Fruit fly (Drosophila melanogaster) whole organism, embryonic: Measurements from ENCODE around the gene CG33287.

Source experiments
- Adf1 ChIP-seq: fragments of 200-800 bp; sonication (Bioruptor generic); IDR thresholded peaks from 2 replicates; pipeline ENCODE4 v1.3.6; 2022; ENCODE audit warnings: missing biosample characterization, missing genetic modification characterization
- CG10543 ChIP-seq: fragments of 200-800 bp; sonication (Bioruptor generic); optimal IDR thresholded peaks from 3 replicates; lab custom pipeline; 2017; ENCODE audit warnings: missing biosample characterization, mild to moderate bottlenecking, missing genetic modification characterization, moderate library complexity
- CG10654 ChIP-seq: fragments of 200-800 bp; sonication (Bioruptor generic); optimal IDR thresholded peaks from 2 replicates; lab custom pipeline; 2016; ENCODE audit warnings: missing biosample characterization, missing genetic modification characterization
- CG11723 ChIP-seq: fragments of 200-800 bp; sonication (Bioruptor generic); optimal IDR thresholded peaks from 2 replicates; lab custom pipeline; 2017; ENCODE audit warnings: missing biosample characterization, mild to moderate bottlenecking, missing genetic modification characterization
- CG12391 ChIP-seq: fragments of 200-800 bp; sonication (Bioruptor generic); optimal IDR thresholded peaks from 3 replicates; lab custom pipeline; 2018; ENCODE audit warnings: missing biosample characterization, mild to moderate bottlenecking, missing genetic modification characterization, moderate library complexity
- CG12659 ChIP-seq: fragments of 200-800 bp; sonication (Bioruptor generic); optimal IDR thresholded peaks from 3 replicates; lab custom pipeline; 2017; ENCODE audit warnings: mild to moderate bottlenecking, missing biosample characterization, missing genetic modification reagents, missing genetic modification characterization
- CG13287 ChIP-seq: fragments of 200-800 bp; sonication (Bioruptor generic); IDR thresholded peaks from 2 replicates; pipeline ENCODE4 v1.3.6; 2022; ENCODE audit warnings: missing biosample characterization, missing genetic modification characterization; ENCODE audit not compliant: partially characterized antibody
- CG13424 ChIP-seq: fragments of 200-800 bp; sonication (Bioruptor generic); optimal IDR thresholded peaks from 2 replicates; lab custom pipeline; 2019; ENCODE audit warnings: missing biosample characterization, mild to moderate bottlenecking, missing genetic modification characterization, moderate library complexity
- CG15011 ChIP-seq: fragments of 200-800 bp; sonication (Bioruptor generic); optimal IDR thresholded peaks from 3 replicates; lab custom pipeline; 2018; ENCODE audit warnings: missing biosample characterization, mild to moderate bottlenecking, missing genetic modification characterization
- CG1647 ChIP-seq: fragments of 200-800 bp; sonication (Bioruptor generic); optimal IDR thresholded peaks from 3 replicates; lab custom pipeline; 2016; ENCODE audit warnings: missing biosample characterization, missing genetic modification characterization
- CG16813 ChIP-seq: fragments of 200-800 bp; sonication (Bioruptor generic); IDR thresholded peaks from 3 replicates; pipeline ENCODE4 v1.3.6; 2022; ENCODE audit warnings: missing biosample characterization, missing genetic modification characterization; ENCODE audit not compliant: partially characterized antibody
- CG2202 ChIP-seq: fragments of 200-800 bp; sonication (Bioruptor generic); optimal IDR thresholded peaks from 2 replicates; lab custom pipeline; 2018; ENCODE audit warnings: missing biosample characterization, mild to moderate bottlenecking, missing genetic modification characterization
- CG3163 ChIP-seq: fragments of 200-800 bp; sonication (Bioruptor generic); optimal IDR thresholded peaks from 3 replicates; lab custom pipeline; 2016; ENCODE audit warnings: missing biosample characterization, missing genetic modification characterization
- CG4730 ChIP-seq: fragments of 200-800 bp; sonication (Bioruptor generic); IDR thresholded peaks from 2 replicates; pipeline ENCODE4 v1.3.6; 2022; ENCODE audit warnings: missing biosample characterization, missing genetic modification characterization
- CG6272 ChIP-seq: fragments of 200-800 bp; sonication (Bioruptor generic); IDR thresholded peaks from 2 replicates; pipeline ENCODE4 v1.3.6; 2022; ENCODE audit warnings: missing biosample characterization, missing genetic modification characterization
- CG6813 ChIP-seq: fragments of 200-800 bp; sonication (Bioruptor generic); optimal IDR thresholded peaks from 2 replicates; lab custom pipeline; 2017; ENCODE audit warnings: missing biosample characterization, missing genetic modification characterization, mild to moderate bottlenecking, moderate library complexity, missing genetic modification reagents
- CG7372 ChIP-seq: fragments of 200-800 bp; sonication (Bioruptor generic); IDR thresholded peaks from 2 replicates; pipeline ENCODE4 v1.3.6; 2022; ENCODE audit warnings: missing biosample characterization, missing genetic modification characterization
- CG7987 ChIP-seq: fragments of 200-800 bp; sonication (Bioruptor generic); optimal IDR thresholded peaks from 2 replicates; lab custom pipeline; 2018; ENCODE audit warnings: missing biosample characterization, mild to moderate bottlenecking, missing genetic modification characterization, moderate library complexity
- CG8478 ChIP-seq: fragments of >200 bp; optimal IDR thresholded peaks from 2 replicates; lab custom pipeline; 2018
- CG9932 ChIP-seq: fragments of 200-800 bp; sonication (Bioruptor generic); IDR thresholded peaks from 2 replicates; pipeline ENCODE4 v1.3.6; 2022; ENCODE audit warnings: missing biosample characterization, missing genetic modification characterization
- CTCF ChIP-seq: fragments of 200-800 bp; sonication (Bioruptor generic); optimal IDR thresholded peaks from 2 replicates; lab custom pipeline; 2017; ENCODE audit warnings: missing biosample characterization, mild to moderate bottlenecking, missing genetic modification characterization, moderate library complexity
- Chrac-16 ChIP-seq: fragments of 200-800 bp; sonication (Bioruptor generic); optimal IDR thresholded peaks from 3 replicates; lab custom pipeline; 2016; ENCODE audit warnings: missing biosample characterization, missing genetic modification characterization
- Dfd ChIP-seq, 2 experiments: fragments of >200 bp; optimal IDR thresholded peaks; 2 replicates each; lab custom pipeline; 2017; ENCODE audit warnings: missing biosample characterization in 2 of 2, missing genetic modification characterization in 2 of 2
- Fer3 ChIP-seq: fragments of 200-800 bp; sonication (Bioruptor generic); optimal IDR thresholded peaks from 2 replicates; lab custom pipeline; 2018; ENCODE audit warnings: missing biosample characterization, mild to moderate bottlenecking, missing genetic modification characterization, moderate library complexity
- HLH3B ChIP-seq: fragments of 200-800 bp; sonication (Bioruptor generic); IDR thresholded peaks from 2 replicates; pipeline ENCODE4 v1.3.6; 2022; ENCODE audit warnings: missing biosample characterization, missing genetic modification characterization
- HmgD ChIP-seq: fragments of 200-800 bp; sonication (Bioruptor generic); optimal IDR thresholded peaks from 3 replicates; lab custom pipeline; 2016; ENCODE audit warnings: missing biosample characterization, missing genetic modification characterization
- HmgZ ChIP-seq: fragments of 200-800 bp; sonication (Bioruptor generic); optimal IDR thresholded peaks from 2 replicates; lab custom pipeline; 2018; ENCODE audit warnings: missing biosample characterization, mild to moderate bottlenecking, missing genetic modification characterization
- Hmr ChIP-seq: fragments of 200-800 bp; sonication (Bioruptor generic); optimal IDR thresholded peaks from 3 replicates; lab custom pipeline; 2017; ENCODE audit warnings: mild to moderate bottlenecking, missing biosample characterization, missing genetic modification reagents, missing genetic modification characterization
- Kr ChIP-seq: fragments of 200-800 bp; sonication (Bioruptor generic); optimal IDR thresholded peaks from 2 replicates; lab custom pipeline; 2017; ENCODE audit warnings: missing biosample characterization, mild to moderate bottlenecking, missing genetic modification characterization
- Meics ChIP-seq: fragments of 200-800 bp; sonication (Bioruptor generic); optimal IDR thresholded peaks from 2 replicates; lab custom pipeline; 2017; ENCODE audit warnings: missing biosample characterization, mild to moderate bottlenecking, missing genetic modification characterization
- NK7.1 ChIP-seq: fragments of 200-800 bp; sonication (Bioruptor generic); optimal IDR thresholded peaks from 3 replicates; lab custom pipeline; 2016; ENCODE audit warnings: missing biosample characterization, missing genetic modification characterization
- Spps ChIP-seq: fragments of 200-800 bp; sonication (Bioruptor generic); optimal IDR thresholded peaks from 2 replicates; lab custom pipeline; 2018; ENCODE audit warnings: missing biosample characterization, mild to moderate bottlenecking, missing genetic modification characterization
- Sry-β ChIP-seq: fragments of 200-800 bp; sonication (Bioruptor generic); optimal IDR thresholded peaks from 2 replicates; lab custom pipeline; 2018; ENCODE audit warnings: missing biosample characterization, mild to moderate bottlenecking, missing genetic modification characterization, moderate library complexity
- Sry-δ ChIP-seq: fragments of 200-800 bp; sonication (Bioruptor generic); optimal IDR thresholded peaks from 2 replicates; lab custom pipeline; 2016; ENCODE audit warnings: missing biosample characterization, missing genetic modification characterization
- az2 ChIP-seq: fragments of 200-800 bp; sonication (Bioruptor generic); optimal IDR thresholded peaks from 3 replicates; lab custom pipeline; 2016; ENCODE audit warnings: missing biosample characterization, missing genetic modification characterization
- bowl ChIP-seq: fragments of 200-800 bp; sonication (Bioruptor generic); IDR thresholded peaks from 2 replicates; pipeline ENCODE4 v1.3.6; 2022; ENCODE audit warnings: missing biosample characterization, missing genetic modification characterization
- br ChIP-seq: fragments of >200 bp; optimal IDR thresholded peaks from 2 replicates; lab custom pipeline; 2017
- dmrt11E ChIP-seq: fragments of 200-800 bp; sonication (Bioruptor generic); optimal IDR thresholded peaks from 3 replicates; lab custom pipeline; 2018; ENCODE audit warnings: missing biosample characterization, mild to moderate bottlenecking, missing genetic modification characterization, moderate library complexity
- emc ChIP-seq: fragments of 200-800 bp; sonication (Bioruptor generic); optimal IDR thresholded peaks from 2 replicates; lab custom pipeline; 2016; ENCODE audit warnings: missing biosample characterization, missing genetic modification characterization
- eve ChIP-seq, 2 experiments: fragments of >200 bp; optimal IDR thresholded peaks; 2 replicates each; lab custom pipeline; 2017; ENCODE audit warnings: missing biosample characterization in 2 of 2, missing genetic modification characterization in 2 of 2
- fru ChIP-seq: fragments of >200 bp; optimal IDR thresholded peaks from 2 replicates; lab custom pipeline; 2017
- fu2 ChIP-seq: fragments of 200-800 bp; sonication (Bioruptor generic); optimal IDR thresholded peaks from 2 replicates; lab custom pipeline; 2016; ENCODE audit warnings: missing biosample characterization, missing genetic modification characterization
- gsb ChIP-seq: fragments of 200-800 bp; sonication (Bioruptor generic); IDR thresholded peaks from 2 replicates; pipeline ENCODE4 v1.3.6; 2022; ENCODE audit warnings: missing biosample characterization, missing genetic modification characterization
- hb ChIP-seq: fragments of 200-800 bp; sonication (Bioruptor generic); IDR thresholded peaks from 3 replicates; pipeline ENCODE4 v1.3.6; 2022; ENCODE audit warnings: missing biosample characterization, missing genetic modification characterization; ENCODE audit not compliant: partially characterized antibody
- jumu ChIP-seq: fragments of 200-800 bp; sonication (Bioruptor generic); optimal IDR thresholded peaks from 3 replicates; lab custom pipeline; 2016; ENCODE audit warnings: missing biosample characterization, missing genetic modification characterization
- kay ChIP-seq: fragments of 200-800 bp; sonication (Bioruptor generic); optimal IDR thresholded peaks from 2 replicates; lab custom pipeline; 2016; ENCODE audit warnings: missing biosample characterization, missing genetic modification characterization
- nom ChIP-seq: fragments of 200-800 bp; sonication (Bioruptor generic); optimal IDR thresholded peaks from 2 replicates; lab custom pipeline; 2017; ENCODE audit warnings: missing biosample characterization, missing genetic modification characterization, mild to moderate bottlenecking, moderate library complexity, missing genetic modification reagents
- odd ChIP-seq: fragments of 200-800 bp; sonication (Bioruptor generic); optimal IDR thresholded peaks from 2 replicates; lab custom pipeline; 2017; ENCODE audit warnings: missing biosample characterization, mild to moderate bottlenecking, missing genetic modification characterization
- otp ChIP-seq: fragments of 200-800 bp; sonication (Bioruptor generic); IDR thresholded peaks from 3 replicates; pipeline ENCODE4, ENCODE4 v1.3.6; 2022; ENCODE audit warnings: missing biosample characterization, missing genetic modification characterization
- salm ChIP-seq: fragments of 200-800 bp; sonication (Bioruptor generic); optimal IDR thresholded peaks from 2 replicates; lab custom pipeline; 2018; ENCODE audit warnings: missing biosample characterization, mild to moderate bottlenecking, missing genetic modification characterization
- seq ChIP-seq: fragments of 200-800 bp; sonication (Bioruptor generic); IDR thresholded peaks from 2 replicates; pipeline ENCODE4 v1.3.6; 2022; ENCODE audit warnings: missing biosample characterization, missing genetic modification characterization
- tio ChIP-seq: fragments of 200-800 bp; sonication (Bioruptor generic); optimal IDR thresholded peaks from 2 replicates; lab custom pipeline; 2017; ENCODE audit warnings: missing biosample characterization, missing genetic modification characterization, inconsistent platforms
- tup ChIP-seq: fragments of 200-800 bp; sonication (Bioruptor generic); optimal IDR thresholded peaks from 2 replicates; lab custom pipeline; 2016; ENCODE audit warnings: missing biosample characterization, mild to moderate bottlenecking, missing genetic modification characterization, moderate library complexity
- wor ChIP-seq: fragments of 200-800 bp; sonication (Bioruptor generic); IDR thresholded peaks from 2 replicates; pipeline ENCODE4 v1.3.6; 2022; ENCODE audit warnings: missing biosample characterization, missing genetic modification characterization

Gene CG33287

dm6 chr3L:20954118-20954517 lies 16.3 kb downstream of the CG33287 start (continued):
- no peak for TF ChIP-seq Kr (GFP tag; lab: Kevin White, UChicago)
- peak; percentile 50 for TF ChIP-seq CG6813 (GFP tag; lab: Kevin White, UChicago)
- TF ChIP-seq Meics (GFP tag; lab: Kevin White, UChicago): peak; percentile 5
- no peak for TF ChIP-seq kay (GFP tag; lab: Kevin White, UChicago)
- no peak for TF ChIP-seq HmgZ (tag; lab: Kevin White, UChicago)
- TF ChIP-seq CG12391 (tag; lab: Kevin White, UChicago): no peak
- peak; percentile 12 for TF ChIP-seq tio (GFP tag; lab: Kevin White, UChicago)
- no peak for TF ChIP-seq br
- TF ChIP-seq CG2202 (tag; lab: Kevin White, UChicago): peak; percentile 46
- TF ChIP-seq HLH3B (GFP tag; lab: Robert Waterston, UW): no peak
- TF ChIP-seq salm: no peak
- no peak for TF ChIP-seq NK7.1 (GFP tag; lab: Kevin White, UChicago)
- no peak for TF ChIP-seq hb
- no peak for TF ChIP-seq bowl
- TF ChIP-seq CG8478 (lab: Kevin White, UChicago): no peak
- peak in 1 of 2 experiments; percentile 1 for TF ChIP-seq eve (GFP tag; optimal IDR thresholded peaks at IDR 0.05; lab: Kevin White, UChicago)
- peak; percentile 56 for TF ChIP-seq odd (GFP tag; lab: Kevin White, UChicago)
- no peak for TF ChIP-seq jumu (GFP tag; lab: Kevin White, UChicago)
- no peak for TF ChIP-seq emc
- peak; percentile 19 for TF ChIP-seq Fer3
- TF ChIP-seq CG15011 (GFP tag; lab: Kevin White, UChicago): no peak
- no peak for TF ChIP-seq Chrac-16 (GFP tag; lab: Kevin White, UChicago)
- TF ChIP-seq Hmr (GFP tag; lab: Kevin White, UChicago): peak; percentile 9
- TF ChIP-seq CG6272 (GFP tag; lab: Robert Waterston, UW): no peak
- no peak for TF ChIP-seq CG7372 (GFP tag; lab: Robert Waterston, UW)
- TF ChIP-seq tup: peak; percentile 8
- TF ChIP-seq fu2 (GFP tag; lab: Kevin White, UChicago): no peak
- TF ChIP-seq CG11723 (GFP tag; lab: Kevin White, UChicago): no peak
- no peak for TF ChIP-seq nom
- no peak for TF ChIP-seq Dfd (GFP tag; optimal IDR thresholded peaks at IDR 0.05; lab: Kevin White, UChicago)
- TF ChIP-seq CG4730 (GFP tag; lab: Robert Waterston, UW): no peak
- TF ChIP-seq CTCF (GFP tag; lab: Kevin White, UChicago): no peak
- no peak for TF ChIP-seq CG12659 (GFP tag; lab: Kevin White, UChicago)
- no peak for TF ChIP-seq CG1647 (GFP tag; lab: Kevin White, UChicago)
- TF ChIP-seq CG10654: no peak
- no peak for TF ChIP-seq CG13424
- TF ChIP-seq Spps (tag; lab: Kevin White, UChicago): peak; percentile 13
- TF ChIP-seq CG13287 (GFP tag; lab: Robert Waterston, UW): no peak
- no peak for TF ChIP-seq az2
- no peak for TF ChIP-seq Adf1 (GFP tag; lab: Robert Waterston, UW)
- TF ChIP-seq wor (GFP tag; lab: Robert Waterston, UW): no peak
- TF ChIP-seq CG16813: no peak
- TF ChIP-seq CG3163 (GFP tag; lab: Kevin White, UChicago): no peak
- no peak for TF ChIP-seq Sry-δ
- TF ChIP-seq CG7987 (GFP tag; lab: Kevin White, UChicago): no peak
- no peak for TF ChIP-seq HmgD (GFP tag; lab: Kevin White, UChicago)
- TF ChIP-seq fru (lab: Kevin White, UChicago): no peak
- no peak for TF ChIP-seq Sry-β (GFP tag; lab: Kevin White, UChicago)
- TF ChIP-seq otp (GFP tag; lab: Robert Waterston, UW): peak; percentile 64; the same call in 1 of the 3 replicates
- TF ChIP-seq gsb (GFP tag; lab: Robert Waterston, UW): no peak
- no peak for TF ChIP-seq CG10543 (GFP tag; lab: Kevin White, UChicago)
- TF ChIP-seq seq (GFP tag; lab: Robert Waterston, UW): no peak
- TF ChIP-seq CG9932 (GFP tag; lab: Robert Waterston, UW): no peak
- TF ChIP-seq dmrt11E: peak; percentile 34
